Worm (Caenorhabditis elegans) whole organism, early embryonic: ENCODE data around the gene R12C12.9.

Experiments used
- B0310.2 ChIP-seq: sonication (generic microtip); optimal IDR thresholded peaks from 2 replicates; lab custom pipeline; 2016; ENCODE audit warnings: mild to moderate bottlenecking, missing genetic modification characterization, missing compliant biosample characterization
- ama-1 ChIP-seq: fragments of 150-350 bp; optimal IDR thresholded peaks from 2 replicates; lab custom pipeline; 2014
- ets-7 ChIP-seq: sonication (generic microtip); optimal IDR thresholded peaks from 2 replicates; lab custom pipeline; 2016; ENCODE audit warnings: missing genotype, missing genetic modification characterization, missing compliant biosample characterization
- sea-1 ChIP-seq: fragments of 200-800 bp; sonication (Bioruptor generic); conservative IDR thresholded peaks from 2 replicates; pipeline ENCODE4 v1.3.6; 2022; ENCODE audit warnings: missing genetic modification characterization, missing compliant biosample characterization
- tbx-11 ChIP-seq: fragments of 200-800 bp; sonication (Bioruptor generic); IDR thresholded peaks from 2 replicates; pipeline ENCODE4 v1.3.6; 2022; ENCODE audit warnings: missing genetic modification characterization, missing compliant biosample characterization
- tra-4 ChIP-seq: sonication (generic microtip); optimal IDR thresholded peaks from 2 replicates; lab custom pipeline; 2017; ENCODE audit warnings: missing genetic modification characterization, missing compliant biosample characterization

DNA sequence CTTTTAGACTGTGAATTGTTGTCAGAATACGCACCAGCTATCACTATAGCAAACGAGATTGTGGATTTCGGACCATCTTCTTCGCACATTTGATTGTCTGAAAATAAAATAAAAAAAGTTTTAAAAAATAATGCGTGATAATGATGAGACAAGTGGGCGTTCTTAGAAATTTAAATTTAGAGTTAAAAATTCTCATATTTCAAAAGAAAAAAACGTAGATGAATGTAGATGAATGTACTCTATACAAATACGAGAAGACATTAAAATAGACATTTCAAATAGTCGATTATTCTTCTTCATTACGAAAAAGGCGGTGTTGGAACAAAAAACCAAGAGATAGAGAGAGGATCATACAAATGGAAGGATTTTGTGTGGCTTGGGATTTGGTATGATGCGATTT, 49.9 kb downstream of the R12C12.9 start, which contains the start of gene B0034.5:
- TF ChIP-seq ama-1 (lab: Kevin White, UChicago) (no peak), tra-4 (tag; lab: Kevin White, UChicago) (no peak), B0310.2 (tag; lab: Kevin White, UChicago) (no peak), ets-7 (tag; lab: Kevin White, UChicago) (no peak), tbx-11 (GFP tag; lab: Robert Waterston, UW) (no peak), sea-1 (GFP tag; lab: Robert Waterston, UW) (no peak)
